Worm (Caenorhabditis elegans) whole organism, L1 larva: ENCODE measurements around the gene C13G5.2.

ENCODE experiments used
- C16A3.4 ChIP-seq: fragments of 150-350 bp; optimal IDR thresholded peaks from 2 replicates; lab custom pipeline; 2014; ENCODE audit warnings: missing biosample characterization, missing genetic modification characterization
- F16B12.6 ChIP-seq: fragments of 150-350 bp; optimal IDR thresholded peaks from 2 replicates; lab custom pipeline; 2014; ENCODE audit warnings: missing biosample characterization, missing genetic modification characterization
- Y116A8C.19 ChIP-seq: sonication (generic microtip); optimal IDR thresholded peaks from 2 replicates; lab custom pipeline; 2016; ENCODE audit warnings: missing compliant biosample characterization, missing genetic modification characterization, borderline replicate concordance
- aly-2 ChIP-seq: fragments of 150-350 bp; optimal IDR thresholded peaks from 2 replicates; lab custom pipeline; 2014; ENCODE audit warnings: missing biosample characterization, missing genetic modification characterization
- blmp-1 ChIP-seq: fragments of 150-350 bp; optimal IDR thresholded peaks from 2 replicates; lab custom pipeline; 2014; ENCODE audit warnings: missing biosample characterization, missing genetic modification characterization
- ceh-8 ChIP-seq: fragments of 200-800 bp; sonication (Bioruptor generic); optimal IDR thresholded peaks from 2 replicates; lab custom pipeline; 2018; ENCODE audit warnings: mild to moderate bottlenecking, missing genetic modification characterization, moderate library complexity, missing compliant biosample characterization
- ceh-88 ChIP-seq: fragments of 200-800 bp; sonication (Bioruptor generic); IDR thresholded peaks from 2 replicates; pipeline ENCODE4 v1.3.6; 2022; ENCODE audit warnings: missing genetic modification characterization, missing compliant biosample characterization
- ceh-90 ChIP-seq: sonication (generic microtip); optimal IDR thresholded peaks from 2 replicates; lab custom pipeline; 2016; ENCODE audit warnings: missing genetic modification characterization, missing compliant biosample characterization
- dsc-1 ChIP-seq: sonication (generic microtip); optimal IDR thresholded peaks from 2 replicates; lab custom pipeline; 2016; ENCODE audit warnings: mild to moderate bottlenecking, missing genetic modification characterization, missing compliant biosample characterization
- efl-1 ChIP-seq, 4 experiments: fragments of 150-350 bp; optimal IDR thresholded peaks in 3 of 4; peaks in 1 of 4; 1 replicate in 1 of 4; 2 replicates in 3 of 4; lab custom pipeline; 2014; ENCODE audit warnings: missing biosample characterization in 2 of 4, missing genetic modification characterization in 2 of 4, missing genetic modification reagents in 2 of 4
- efl-3 ChIP-seq: fragments of 200-800 bp; sonication (Bioruptor generic); optimal IDR thresholded peaks from 2 replicates; lab custom pipeline; 2018; ENCODE audit warnings: mild to moderate bottlenecking, missing genetic modification characterization, missing compliant biosample characterization
- egl-13 ChIP-seq: sonication (generic microtip); optimal IDR thresholded peaks from 2 replicates; lab custom pipeline; 2016; ENCODE audit warnings: missing genotype, missing genetic modification reagents, missing genetic modification characterization, missing compliant biosample characterization
- egl-27 ChIP-seq, 2 experiments: fragments of 150-350 bp in 1 of 2; sonication (generic microtip); optimal IDR thresholded peaks; 3 replicates each; lab custom pipeline; 2017 to 2018; ENCODE audit warnings: missing biosample characterization in 2 of 2, missing genetic modification characterization in 2 of 2, missing genetic modification reagents in 2 of 2
- ets-5 ChIP-seq: fragments of 200-800 bp; sonication (Bioruptor generic); IDR thresholded peaks from 2 replicates; pipeline ENCODE4 v1.3.6; 2022; ENCODE audit warnings: missing genetic modification characterization, missing compliant biosample characterization
- fkh-4 ChIP-seq: sonication (generic microtip); optimal IDR thresholded peaks from 2 replicates; lab custom pipeline; 2016; ENCODE audit warnings: missing compliant biosample characterization, missing genetic modification characterization, borderline replicate concordance
- fos-1 ChIP-seq: fragments of 150-350 bp; optimal IDR thresholded peaks from 2 replicates; lab custom pipeline; 2014; ENCODE audit warnings: missing biosample characterization, missing genetic modification characterization
- hlh-17 ChIP-seq: fragments of 200-800 bp; sonication (Bioruptor generic); optimal IDR thresholded peaks from 2 replicates; lab custom pipeline; 2018; ENCODE audit warnings: missing genetic modification characterization, mild to moderate bottlenecking, missing compliant biosample characterization, moderate library complexity, borderline replicate concordance
- hlh-4 ChIP-seq: sonication (generic microtip); optimal IDR thresholded peaks from 2 replicates; lab custom pipeline; 2016; ENCODE audit warnings: mild to moderate bottlenecking, missing genetic modification characterization, missing compliant biosample characterization
- isw-1 ChIP-seq: fragments of 200-800 bp; sonication (Bioruptor generic); IDR thresholded peaks from 2 replicates; pipeline ENCODE4 v1.3.6; 2022; ENCODE audit warnings: missing genetic modification characterization, missing compliant biosample characterization
- lin-13 ChIP-seq: fragments of 150-350 bp; optimal IDR thresholded peaks from 2 replicates; lab custom pipeline; 2014; ENCODE audit warnings: missing biosample characterization, missing genetic modification reagents, missing genetic modification characterization
- lin-14 ChIP-seq: fragments of 200-800 bp; sonication (Bioruptor generic); optimal IDR thresholded peaks from 2 replicates; lab custom pipeline; 2018; ENCODE audit warnings: mild to moderate bottlenecking, missing genetic modification characterization, moderate library complexity, missing compliant biosample characterization
- lin-35 ChIP-seq, 2 experiments: fragments of 150-350 bp; optimal IDR thresholded peaks; 2 replicates each; lab custom pipeline; 2014; ENCODE audit warnings: missing biosample characterization in 2 of 2, missing genetic modification characterization in 2 of 2, missing genetic modification reagents in 2 of 2
- lin-39 ChIP-seq: fragments of 150-350 bp; optimal IDR thresholded peaks from 2 replicates; lab custom pipeline; 2014; ENCODE audit warnings: missing biosample characterization, missing genetic modification reagents, missing genetic modification characterization
- lir-3 ChIP-seq: sonication (generic microtip); optimal IDR thresholded peaks from 2 replicates; lab custom pipeline; 2016; ENCODE audit warnings: mild to moderate bottlenecking, missing genetic modification characterization, moderate library complexity, missing compliant biosample characterization; ENCODE audit not compliant: poor library complexity
- lsy-2 ChIP-seq, 2 experiments: fragments of 150-350 bp; optimal IDR thresholded peaks; 2 replicates each; lab custom pipeline; 2014; ENCODE audit warnings: missing biosample characterization in 2 of 2, missing genetic modification characterization in 2 of 2
- mdl-1 ChIP-seq, 2 experiments: fragments of 150-350 bp; optimal IDR thresholded peaks; 2 replicates each; lab custom pipeline; 2014 to 2017; ENCODE audit warnings: missing biosample characterization in 2 of 2, missing genetic modification characterization in 2 of 2, inconsistent platforms in 1 of 2
- mef-2 ChIP-seq: fragments of 150-350 bp; optimal IDR thresholded peaks from 2 replicates; lab custom pipeline; 2014; ENCODE audit warnings: missing biosample characterization, missing genetic modification characterization
- mep-1 ChIP-seq: fragments of 150-350 bp; optimal IDR thresholded peaks from 2 replicates; lab custom pipeline; 2014; ENCODE audit warnings: missing biosample characterization, missing genetic modification characterization
- nhr-19 ChIP-seq: fragments of 200-800 bp; sonication (Bioruptor generic); conservative IDR thresholded peaks from 2 replicates; pipeline ENCODE4 v1.3.6; 2022; ENCODE audit warnings: missing genetic modification characterization, missing compliant biosample characterization
- nhr-71 ChIP-seq: sonication (generic microtip); optimal IDR thresholded peaks from 2 replicates; lab custom pipeline; 2016; ENCODE audit warnings: mild to moderate bottlenecking, missing genetic modification characterization, moderate library complexity, missing compliant biosample characterization
- nhr-77 ChIP-seq: fragments of 150-350 bp; optimal IDR thresholded peaks from 2 replicates; lab custom pipeline; 2014; ENCODE audit warnings: missing biosample characterization, missing genetic modification characterization
- nhr-85 ChIP-seq: sonication (generic microtip); peaks from one replicate; lab custom pipeline; 2016; ENCODE audit warnings: missing genetic modification characterization, inconsistent platforms, missing compliant biosample characterization
- nhr-90 ChIP-seq: sonication (generic microtip); optimal IDR thresholded peaks from 2 replicates; lab custom pipeline; 2016; ENCODE audit warnings: mild to moderate bottlenecking, missing genetic modification characterization, missing compliant biosample characterization; ENCODE audit not compliant: poor library complexity
- pag-3 ChIP-seq: sonication (generic microtip); optimal IDR thresholded peaks from 2 replicates; lab custom pipeline; 2017; ENCODE audit warnings: missing genetic modification characterization, mild to moderate bottlenecking, missing compliant biosample characterization, antibody characterized with exemption, borderline replicate concordance; ENCODE audit not compliant: insufficient read depth
- pqm-1 ChIP-seq: sonication (generic microtip); optimal IDR thresholded peaks from 3 replicates; lab custom pipeline; 2017; ENCODE audit warnings: missing biosample characterization, missing genetic modification characterization
- rnt-1 ChIP-seq: sonication (generic microtip); optimal IDR thresholded peaks from 2 replicates; lab custom pipeline; 2016; ENCODE audit warnings: mild to moderate bottlenecking, missing genetic modification characterization, moderate library complexity, missing compliant biosample characterization
- snpc-4 ChIP-seq: fragments of 150-350 bp; optimal IDR thresholded peaks from 2 replicates; lab custom pipeline; 2014; ENCODE audit warnings: missing biosample characterization, missing genetic modification characterization
- snu-23 ChIP-seq: sonication (generic microtip); optimal IDR thresholded peaks from 2 replicates; lab custom pipeline; 2016; ENCODE audit warnings: missing genetic modification characterization, missing compliant biosample characterization
- sox-4 ChIP-seq: sonication (generic microtip); optimal IDR thresholded peaks from 2 replicates; lab custom pipeline; 2016; ENCODE audit warnings: missing genetic modification characterization, missing compliant biosample characterization
- sptf-1 ChIP-seq: fragments of 150-350 bp; optimal IDR thresholded peaks from 2 replicates; lab custom pipeline; 2014; ENCODE audit warnings: missing biosample characterization, missing genetic modification characterization
- sup-37 ChIP-seq: fragments of 200-800 bp; sonication (Bioruptor generic); optimal IDR thresholded peaks from 2 replicates; lab custom pipeline; 2018; ENCODE audit warnings: mild to moderate bottlenecking, missing genetic modification characterization, missing compliant biosample characterization
- swsn-7 ChIP-seq: sonication (generic microtip); optimal IDR thresholded peaks from 2 replicates; lab custom pipeline; 2016; ENCODE audit warnings: missing genetic modification characterization, missing compliant biosample characterization
- tbx-2 ChIP-seq: sonication (generic microtip); optimal IDR thresholded peaks from 2 replicates; lab custom pipeline; 2016; ENCODE audit warnings: missing genetic modification characterization, missing compliant biosample characterization
- unc-130 ChIP-seq: fragments of 150-350 bp; optimal IDR thresholded peaks from 2 replicates; lab custom pipeline; 2017; ENCODE audit warnings: missing biosample characterization, missing genetic modification characterization, inconsistent platforms
- unc-62 ChIP-seq: fragments of 150-350 bp; optimal IDR thresholded peaks from 2 replicates; lab custom pipeline; 2014; ENCODE audit warnings: missing biosample characterization, missing genetic modification reagents, missing genetic modification characterization
- unc-98 ChIP-seq: fragments of 200-800 bp; sonication (Bioruptor generic); IDR thresholded peaks from 2 replicates; pipeline ENCODE4 v1.3.6; 2022; ENCODE audit warnings: missing genetic modification characterization, missing compliant biosample characterization
- vab-15 ChIP-seq: sonication (generic microtip); optimal IDR thresholded peaks from 2 replicates; lab custom pipeline; 2017; ENCODE audit warnings: missing genotype, mild to moderate bottlenecking, missing genetic modification characterization, missing compliant biosample characterization
- zag-1 ChIP-seq: fragments of 150-350 bp; optimal IDR thresholded peaks from 2 replicates; lab custom pipeline; 2014; ENCODE audit warnings: missing biosample characterization, missing genetic modification characterization
- zip-4 ChIP-seq: fragments of 200-800 bp; sonication (Bioruptor generic); optimal IDR thresholded peaks from 2 replicates; lab custom pipeline; 2018; ENCODE audit warnings: mild to moderate bottlenecking, missing genetic modification characterization, moderate library complexity, missing compliant biosample characterization
- ztf-11 ChIP-seq, 2 experiments: sonication (generic microtip); optimal IDR thresholded peaks; 2 replicates each; lab custom pipeline; 2016 to 2017; ENCODE audit warnings: missing genetic modification characterization in 2 of 2, missing biosample characterization in 1 of 2, missing compliant biosample characterization in 1 of 2
- ztf-4 ChIP-seq: fragments of 150-350 bp; optimal IDR thresholded peaks from 2 replicates; lab custom pipeline; 2014; ENCODE audit warnings: missing biosample characterization, missing genetic modification characterization

The C13G5.2 gene

ce11 chrIII:8663143-8663542 lies 44.9 kb upstream of the C13G5.2 start:
- no peak for TF ChIP-seq sox-4
- no peak for TF ChIP-seq rnt-1 (tag; lab: Kevin White, UChicago)
- TF ChIP-seq isw-1 (GFP tag; lab: Robert Waterston, UW): no peak
- no peak for TF ChIP-seq sptf-1
- TF ChIP-seq fkh-4 (tag; lab: Kevin White, UChicago): no peak
- no peak for TF ChIP-seq dsc-1
- TF ChIP-seq fos-1 (tag; lab: Kevin White, UChicago): no peak
- TF ChIP-seq zag-1 (tag; lab: Kevin White, UChicago): no peak
- no peak for TF ChIP-seq snpc-4 (tag; lab: Kevin White, UChicago)
- no peak for TF ChIP-seq aly-2 (tag; lab: Kevin White, UChicago)
- TF ChIP-seq hlh-4 (tag; lab: Kevin White, UChicago): no peak
- peak; percentile 28 for TF ChIP-seq snu-23 (GFP tag; lab: Kevin White, UChicago)
- TF ChIP-seq ets-5 (GFP tag; lab: Robert Waterston, UW): no peak
- TF ChIP-seq Y116A8C.19 (tag; lab: Kevin White, UChicago): no peak
- TF ChIP-seq lin-39 (tag; lab: Kevin White, UChicago): no peak
- TF ChIP-seq efl-1 (optimal IDR thresholded peaks at IDR 0.05; lab: Kevin White, UChicago): peak in 1 of 2 experiments; percentile 17
- no peak for TF ChIP-seq efl-1 (GFP tag; optimal IDR thresholded peaks at IDR 0.05 in 1 of 2; lab: Kevin White, UChicago)
- TF ChIP-seq ceh-90 (tag; lab: Kevin White, UChicago): no peak
- TF ChIP-seq unc-130 (tag; lab: Kevin White, UChicago): no peak
- TF ChIP-seq pqm-1 (tag; lab: Kevin White, UChicago): no peak
- peak in 1 of 2 experiments; percentile 3 for TF ChIP-seq lsy-2 (tag; optimal IDR thresholded peaks at IDR 0.05; lab: Kevin White, UChicago)
- TF ChIP-seq hlh-17: no peak
- TF ChIP-seq nhr-71: peak; percentile 1
- TF ChIP-seq lin-14 (GFP tag; lab: Kevin White, UChicago): peak; percentile 45
- TF ChIP-seq mef-2 (tag; lab: Kevin White, UChicago): no peak
- peak; percentile 1 for TF ChIP-seq mep-1
- TF ChIP-seq mdl-1 (tag; optimal IDR thresholded peaks at IDR 0.05; lab: Kevin White, UChicago): no peak
- TF ChIP-seq blmp-1: peak; percentile 59
- TF ChIP-seq pag-3: no peak
- no peak for TF ChIP-seq sup-37 (GFP tag; lab: Kevin White, UChicago)
- no peak for TF ChIP-seq egl-27 (tag; optimal IDR thresholded peaks at IDR 0.05; lab: Kevin White, UChicago)
- TF ChIP-seq ztf-11 (tag; optimal IDR thresholded peaks at IDR 0.05; lab: Kevin White, UChicago): no peak
- TF ChIP-seq nhr-85: peak; percentile 60
- TF ChIP-seq ztf-4 (tag; lab: Kevin White, UChicago): no peak
- TF ChIP-seq swsn-7 (tag; lab: Kevin White, UChicago): no peak

DNA sequence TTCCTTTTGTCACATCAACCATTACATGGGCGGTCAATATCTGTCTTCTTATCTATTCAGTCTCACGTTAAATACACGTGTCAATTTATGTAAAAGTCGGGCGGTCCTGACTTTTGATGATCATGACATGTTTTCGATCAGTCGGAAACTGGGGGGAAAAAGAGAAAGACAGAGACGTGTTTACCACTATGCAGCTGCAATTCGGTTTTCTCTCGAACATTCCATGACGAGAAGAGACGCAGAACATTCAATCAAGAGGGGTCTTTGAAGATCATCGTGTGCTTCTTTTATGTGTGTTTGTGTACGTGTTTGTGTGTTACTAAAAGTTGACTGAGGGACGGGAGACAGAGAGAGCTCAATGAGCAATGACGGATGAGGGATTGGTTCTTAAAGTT lies 40.1 kb upstream of the C13G5.2 start:
- TF ChIP-seq nhr-90 (tag; lab: Kevin White, UChicago) (peak; percentile 96), efl-3 (GFP tag; lab: Kevin White, UChicago) (no peak), nhr-85 (peak; percentile 99), dsc-1 (peak; percentile 87), lin-14 (GFP tag; lab: Kevin White, UChicago) (peak; percentile 98), ceh-8 (GFP tag; lab: Kevin White, UChicago) (no peak), sptf-1 (no peak), mef-2 (tag; lab: Kevin White, UChicago) (peak; percentile 87), vab-15 (peak; percentile 90), blmp-1 (peak; percentile 88), unc-98 (GFP tag; lab: Robert Waterston, UW) (peak; percentile 44), nhr-77 (peak; percentile 89), unc-62 (no peak), tbx-2 (tag; lab: Kevin White, UChicago) (peak; percentile 91), zip-4 (GFP tag; lab: Kevin White, UChicago) (no peak), mep-1 (peak; percentile 96), egl-13 (tag; lab: Kevin White, UChicago) (peak; percentile 73), C16A3.4 (tag; lab: Kevin White, UChicago) (peak; percentile 81), lir-3 (tag; lab: Kevin White, UChicago) (peak; percentile 73), F16B12.6 (tag; lab: Kevin White, UChicago) (no peak), lin-13 (peak; percentile 77), nhr-19 (GFP tag; lab: Robert Waterston, UW) (peak; percentile 93), ceh-88 (GFP tag; lab: Robert Waterston, UW) (peak; percentile 34; the same call in 1 of the 2 replicates), fkh-4 (tag; lab: Kevin White, UChicago) (no peak), snu-23 (GFP tag; lab: Kevin White, UChicago) (peak; percentile 98), sup-37 (GFP tag; lab: Kevin White, UChicago) (peak; percentile 18), lin-35 (GFP tag; optimal IDR thresholded peaks at IDR 0.05; lab: Kevin White, UChicago) (peak; percentile 67 to 85)
